Worm (Caenorhabditis elegans): ENCODE results near the gene Y56A3A.28.

- TF ChIP-seq ztf-4 (tag; optimal IDR thresholded peaks at IDR 0.05) (no peak), ztf-11 (tag; optimal IDR thresholded peaks at IDR 0.05) (no peak), ztf-1 (GFP tag; conservative IDR thresholded peaks at IDR 0.05) (no peak), gmeb-1 (tag; optimal IDR thresholded peaks at IDR 0.05) (no peak), sem-4 (tag; optimal IDR thresholded peaks at IDR 0.05) (no peak), skn-1 (tag; optimal IDR thresholded peaks at IDR 0.05) (no peak), unc-62 (GFP tag; optimal IDR thresholded peaks at IDR 0.05) (no peak), lin-13 (GFP tag; optimal IDR thresholded peaks at IDR 0.05) (no peak), ama-1 (optimal IDR thresholded peaks at IDR 0.05) (no peak), unc-39 (tag; optimal IDR thresholded peaks at IDR 0.05) (no peak)
Measured at ce11 chrIII:11931960-11932359, 39.2 kb downstream of the Y56A3A.28 start.
